Worm (Caenorhabditis elegans) whole organism, young adult: ENCODE measurements around the gene R11H6.4.

ENCODE experiments used
- bed-1 ChIP-seq: fragments of 200-800 bp; sonication (Bioruptor generic); IDR thresholded peaks from 2 replicates; pipeline ENCODE4 v1.3.6; 2022; ENCODE audit warnings: missing genetic modification reagents, missing genetic modification characterization, missing compliant biosample characterization
- efl-1 ChIP-seq: fragments of 150-350 bp; optimal IDR thresholded peaks from 2 replicates; lab custom pipeline; 2014; ENCODE audit warnings: missing biosample characterization, missing genetic modification reagents, missing genetic modification characterization
- lin-40 ChIP-seq: sonication (generic microtip); optimal IDR thresholded peaks from 2 replicates; lab custom pipeline; 2016; ENCODE audit warnings: missing genetic modification characterization, mild to moderate bottlenecking, missing compliant biosample characterization, missing genotype, missing genetic modification reagents
- madf-6 ChIP-seq: fragments of 200-800 bp; sonication (Bioruptor generic); IDR thresholded peaks from 2 replicates; pipeline ENCODE4 v1.3.6; 2022; ENCODE audit warnings: missing genetic modification reagents, missing genetic modification characterization, missing compliant biosample characterization
- nhr-120 ChIP-seq: fragments of 200-800 bp; sonication (Bioruptor generic); IDR thresholded peaks from 2 replicates; pipeline ENCODE4 v1.3.6; 2022; ENCODE audit warnings: missing genetic modification characterization, missing compliant biosample characterization
- repo-1 ChIP-seq: sonication (generic microtip); optimal IDR thresholded peaks from 2 replicates; lab custom pipeline; 2017; ENCODE audit warnings: mild to moderate bottlenecking, missing genetic modification characterization, missing compliant biosample characterization
- unc-130 ChIP-seq: sonication (generic microtip); optimal IDR thresholded peaks from 2 replicates; lab custom pipeline; 2016; ENCODE audit warnings: missing genetic modification reagents, missing genetic modification characterization, missing compliant biosample characterization
- unc-62 ChIP-seq: fragments of 150-350 bp; optimal IDR thresholded peaks from 2 replicates; lab custom pipeline; 2014; ENCODE audit warnings: missing biosample characterization, missing genetic modification reagents, missing genetic modification characterization

DNA sequence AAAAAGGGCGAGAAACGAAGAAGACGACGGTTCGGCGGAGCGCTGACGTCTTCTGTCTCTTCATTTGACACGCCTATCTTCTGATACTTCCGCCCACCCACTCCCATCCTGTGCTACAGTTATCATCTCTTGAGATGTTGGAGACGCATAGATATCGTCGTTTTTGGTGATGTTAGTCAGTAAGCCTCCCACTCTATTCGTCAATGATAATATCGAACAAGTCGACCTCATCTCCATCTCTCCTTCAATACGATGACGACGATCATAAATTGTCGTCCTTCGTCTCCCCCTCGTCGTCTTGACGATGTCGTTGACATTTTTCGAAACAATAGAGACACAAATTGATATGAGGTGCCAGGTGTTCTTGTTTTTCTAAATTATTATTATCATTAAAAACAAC is 48.4 kb downstream of the R11H6.4 start, which contains the start of gene slc-25A29:
- no peak for TF ChIP-seq unc-62 (GFP tag; lab: Kevin White, UChicago)
- TF ChIP-seq bed-1 (GFP tag; lab: Robert Waterston, UW), result no peak
- TF ChIP-seq unc-130 (GFP tag; lab: Kevin White, UChicago), result no peak
- no peak for TF ChIP-seq nhr-120
- no peak for TF ChIP-seq efl-1
- no peak for TF ChIP-seq repo-1 (tag; lab: Kevin White, UChicago)
- TF ChIP-seq lin-40 (tag; lab: Kevin White, UChicago), result no peak
- no peak for TF ChIP-seq madf-6 (GFP tag; lab: Robert Waterston, UW)
